Worm (Caenorhabditis elegans) whole organism, late embryonic: ENCODE data around the gene fbxa-116.

Source experiments
- ceh-18 ChIP-seq: sonication (generic microtip); optimal IDR thresholded peaks from 2 replicates; lab custom pipeline; 2016; ENCODE audit warnings: missing genetic modification characterization, missing compliant biosample characterization
- ceh-34 ChIP-seq: sonication (generic microtip); optimal IDR thresholded peaks from 2 replicates; lab custom pipeline; 2016; ENCODE audit warnings: mild to moderate bottlenecking, missing genetic modification characterization, missing compliant biosample characterization
- ceh-6 ChIP-seq: fragments of 200-800 bp; sonication (Bioruptor generic); optimal IDR thresholded peaks from 2 replicates; lab custom pipeline; 2018; ENCODE audit warnings: mild to moderate bottlenecking, missing genetic modification characterization, missing compliant biosample characterization
- ceh-9 ChIP-seq: sonication (generic microtip); optimal IDR thresholded peaks from 2 replicates; lab custom pipeline; 2016; ENCODE audit warnings: mild to moderate bottlenecking, missing genetic modification characterization, inconsistent platforms, missing compliant biosample characterization
- dve-1 ChIP-seq: sonication (generic microtip); optimal IDR thresholded peaks from 2 replicates; lab custom pipeline; 2017; ENCODE audit warnings: antibody characterized with exemption, mild to moderate bottlenecking, missing genetic modification characterization, missing compliant biosample characterization
- lim-6 ChIP-seq: sonication (generic microtip); optimal IDR thresholded peaks from 2 replicates; lab custom pipeline; 2016; ENCODE audit warnings: missing genetic modification characterization, missing compliant biosample characterization
- nfya-1 ChIP-seq: sonication (generic microtip); optimal IDR thresholded peaks from 2 replicates; lab custom pipeline; 2017; ENCODE audit warnings: missing genetic modification characterization, mild to moderate bottlenecking, missing compliant biosample characterization, antibody characterized with exemption, moderate library complexity
- pax-1 ChIP-seq: fragments of 150-350 bp; optimal IDR thresholded peaks from 2 replicates; lab custom pipeline; 2014; ENCODE audit warnings: missing biosample characterization, missing genetic modification characterization
- pha-4 ChIP-seq: fragments of 150-350 bp; optimal IDR thresholded peaks from 2 replicates; lab custom pipeline; 2018; ENCODE audit warnings: missing biosample characterization, missing genetic modification reagents, missing genetic modification characterization

DNA sequence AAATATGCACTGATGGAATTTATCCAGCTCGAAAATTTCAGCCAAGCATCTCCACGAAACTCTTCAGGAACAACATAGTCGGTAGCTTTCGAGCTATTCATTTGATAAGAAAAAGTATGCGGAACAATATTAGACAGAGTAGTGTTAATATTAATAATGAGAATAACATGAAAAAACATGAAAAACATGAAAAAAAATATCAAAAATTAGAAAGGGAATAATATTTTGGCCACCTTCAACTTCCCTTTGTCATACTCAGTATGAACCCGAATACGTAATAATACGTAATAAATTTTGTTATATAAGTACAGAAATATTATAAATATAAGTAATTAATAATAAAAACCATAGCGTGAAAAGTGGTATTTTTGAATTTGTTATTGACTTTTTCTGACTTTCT is 16.7 kb downstream of the fbxa-116 start, which contains the start of gene srw-39:
- TF ChIP-seq ceh-6 (no peak), pha-4 (tag; lab: Kevin White, UChicago) (no peak), ceh-9 (tag; lab: Kevin White, UChicago) (no peak), ceh-34 (tag; lab: Kevin White, UChicago) (no peak), pax-1 (tag; lab: Kevin White, UChicago) (no peak), dve-1 (no peak), ceh-18 (tag; lab: Kevin White, UChicago) (no peak), nfya-1 (no peak), lim-6 (tag; lab: Kevin White, UChicago) (no peak)
